Fruit fly (Drosophila melanogaster) whole organism, embryonic: Measurements from ENCODE around the gene Muc30E.

ENCODE experiments used
- Atf3 ChIP-seq: fragments of 200-800 bp; sonication (Bioruptor generic); optimal IDR thresholded peaks from 3 replicates; lab custom pipeline; 2016; ENCODE audit warnings: missing biosample characterization, missing genetic modification characterization
- B-H1 ChIP-seq: fragments of 200-800 bp; sonication (Bioruptor generic); IDR thresholded peaks from 3 replicates; pipeline ENCODE4 v1.3.6; 2022; ENCODE audit warnings: missing biosample characterization, missing genetic modification characterization
- CG10431 ChIP-seq: fragments of 200-800 bp; sonication (Bioruptor generic); optimal IDR thresholded peaks from 3 replicates; lab custom pipeline; 2018; ENCODE audit warnings: missing biosample characterization, mild to moderate bottlenecking, missing genetic modification characterization
- CG11247 ChIP-seq: fragments of 200-800 bp; sonication (Bioruptor generic); IDR thresholded peaks from 2 replicates; pipeline ENCODE4 v1.3.6; 2022; ENCODE audit warnings: missing biosample characterization, missing genetic modification characterization
- CG11456 ChIP-seq: fragments of 200-800 bp; sonication (Bioruptor generic); IDR thresholded peaks from 3 replicates; pipeline ENCODE4 v1.3.6; 2022; ENCODE audit warnings: missing biosample characterization, missing genetic modification characterization
- CG11560 ChIP-seq: fragments of 200-800 bp; sonication (Bioruptor generic); IDR thresholded peaks from 3 replicates; pipeline ENCODE4 v1.3.6; 2022; ENCODE audit warnings: missing biosample characterization, missing genetic modification characterization
- CG11696 ChIP-seq: fragments of 200-800 bp; sonication (Bioruptor generic); IDR thresholded peaks from 2 replicates; pipeline ENCODE4 v1.3.6; 2022; ENCODE audit warnings: missing biosample characterization, missing genetic modification characterization
- CG17328 ChIP-seq: fragments of 200-800 bp; sonication (Bioruptor generic); IDR thresholded peaks from 2 replicates; pipeline ENCODE4 v1.3.6; 2022; ENCODE audit warnings: missing biosample characterization, missing genetic modification characterization
- CG2875 ChIP-seq: fragments of 200-800 bp; sonication (Bioruptor generic); optimal IDR thresholded peaks from 2 replicates; lab custom pipeline; 2017; ENCODE audit warnings: missing biosample characterization, mild to moderate bottlenecking, missing genetic modification characterization, missing genetic modification reagents
- CG30403 ChIP-seq: fragments of 200-800 bp; sonication (Bioruptor generic); optimal IDR thresholded peaks from 3 replicates; lab custom pipeline; 2016; ENCODE audit warnings: missing biosample characterization, missing genetic modification characterization
- CG4328 ChIP-seq: fragments of 200-800 bp; sonication (Bioruptor generic); optimal IDR thresholded peaks from 3 replicates; lab custom pipeline; 2017; ENCODE audit warnings: missing biosample characterization, missing genetic modification reagents, missing genetic modification characterization
- CG4617 ChIP-seq: fragments of 200-800 bp; sonication (Bioruptor generic); optimal IDR thresholded peaks from 3 replicates; lab custom pipeline; 2016; ENCODE audit warnings: missing biosample characterization, missing genetic modification characterization, borderline replicate concordance
- CG4707 ChIP-seq: fragments of 200-800 bp; sonication (Bioruptor generic); optimal IDR thresholded peaks from 2 replicates; lab custom pipeline; 2018; ENCODE audit warnings: missing biosample characterization, mild to moderate bottlenecking, missing genetic modification characterization, moderate library complexity
- CG6689 ChIP-seq: fragments of 200-800 bp; sonication (Bioruptor generic); IDR thresholded peaks from 2 replicates; pipeline ENCODE4 v1.3.6; 2022; ENCODE audit warnings: missing biosample characterization, missing genetic modification characterization
- CG7839 ChIP-seq: fragments of 200-800 bp; sonication (Bioruptor generic); optimal IDR thresholded peaks from 3 replicates; lab custom pipeline; 2018; ENCODE audit warnings: missing biosample characterization, mild to moderate bottlenecking, missing genetic modification characterization, moderate library complexity
- CTCF ChIP-seq: fragments of 200-800 bp; sonication (Bioruptor generic); optimal IDR thresholded peaks from 2 replicates; lab custom pipeline; 2017; ENCODE audit warnings: missing biosample characterization, mild to moderate bottlenecking, missing genetic modification characterization, moderate library complexity
- Dip2 ChIP-seq: fragments of 200-800 bp; sonication (Bioruptor generic); IDR thresholded peaks from 2 replicates; pipeline ENCODE4 v1.3.6; 2022; ENCODE audit warnings: missing biosample characterization, missing genetic modification characterization
- E2f1 ChIP-seq: fragments of 200-800 bp; sonication (Bioruptor generic); IDR thresholded peaks from 2 replicates; pipeline ENCODE4 v1.3.6; 2022; ENCODE audit warnings: missing biosample characterization, missing genetic modification characterization
- GATAe ChIP-seq: fragments of 200-800 bp; sonication (Bioruptor generic); conservative IDR thresholded peaks from 2 replicates; pipeline ENCODE4 v1.3.6; 2022; ENCODE audit warnings: missing biosample characterization, missing genetic modification characterization
- Med ChIP-seq: fragments of 200-800 bp; sonication (Bioruptor generic); peaks from one replicate; lab custom pipeline; 2016; ENCODE audit warnings: missing biosample characterization, missing genetic modification characterization, mild to moderate bottlenecking, inconsistent platforms, moderate library complexity
- Oaz ChIP-seq: fragments of 200-800 bp; sonication (Bioruptor generic); IDR thresholded peaks from 2 replicates; pipeline ENCODE4 v1.3.6; 2022; ENCODE audit warnings: missing biosample characterization, missing genetic modification characterization
- Rfx ChIP-seq: fragments of 200-800 bp; sonication (Bioruptor generic); IDR thresholded peaks from 2 replicates; pipeline ENCODE4 v1.3.6; 2022; ENCODE audit warnings: missing biosample characterization, missing genetic modification characterization
- Sry-β ChIP-seq: fragments of 200-800 bp; sonication (Bioruptor generic); optimal IDR thresholded peaks from 2 replicates; lab custom pipeline; 2018; ENCODE audit warnings: missing biosample characterization, mild to moderate bottlenecking, missing genetic modification characterization, moderate library complexity
- dimm ChIP-seq: fragments of 200-800 bp; sonication (Bioruptor generic); IDR thresholded peaks from 2 replicates; pipeline ENCODE4 v1.3.6; 2022; ENCODE audit warnings: missing biosample characterization, missing genetic modification characterization
- eve ChIP-seq, 2 experiments: fragments of >200 bp; optimal IDR thresholded peaks; 2 replicates each; lab custom pipeline; 2017; ENCODE audit warnings: missing biosample characterization in 2 of 2, missing genetic modification characterization in 2 of 2
- gce ChIP-seq: fragments of 200-800 bp; sonication (Bioruptor generic); IDR thresholded peaks from 3 replicates; pipeline ENCODE4 v1.3.6; 2022; ENCODE audit warnings: missing biosample characterization, missing genetic modification characterization
- gcm2 ChIP-seq: fragments of 200-800 bp; sonication (Bioruptor generic); optimal IDR thresholded peaks from 2 replicates; lab custom pipeline; 2016; ENCODE audit warnings: missing biosample characterization, missing genetic modification characterization
- h ChIP-seq: fragments of >200 bp; optimal IDR thresholded peaks from 2 replicates; lab custom pipeline; 2017
- lmd ChIP-seq: fragments of 200-800 bp; sonication (Bioruptor generic); IDR thresholded peaks from 2 replicates; pipeline ENCODE4 v1.3.6; 2022; ENCODE audit warnings: missing biosample characterization, missing genetic modification characterization
- nerfin-2 ChIP-seq: fragments of 200-800 bp; sonication (Bioruptor generic); IDR thresholded peaks from 2 replicates; pipeline ENCODE4 v1.3.6; 2022; ENCODE audit warnings: missing biosample characterization, missing genetic modification characterization; ENCODE audit not compliant: partially characterized antibody
- pho ChIP-seq: fragments of 200-800 bp; sonication (Bioruptor generic); optimal IDR thresholded peaks from 2 replicates; lab custom pipeline; 2016; ENCODE audit warnings: missing biosample characterization, missing genetic modification characterization
- ro ChIP-seq: fragments of 200-800 bp; sonication (Bioruptor generic); IDR thresholded peaks from 2 replicates; pipeline ENCODE4 v1.3.6; 2022; ENCODE audit warnings: missing biosample characterization, missing genetic modification characterization
- sens-2 ChIP-seq: fragments of 200-800 bp; sonication (Bioruptor generic); IDR thresholded peaks from 2 replicates; pipeline ENCODE4 v1.3.6; 2022; ENCODE audit warnings: missing biosample characterization, missing genetic modification characterization
- slou ChIP-seq: fragments of 200-800 bp; sonication (Bioruptor generic); optimal IDR thresholded peaks from 3 replicates; lab custom pipeline; 2016; ENCODE audit warnings: missing biosample characterization, missing genetic modification characterization
- sug ChIP-seq: fragments of 200-800 bp; optimal IDR thresholded peaks from 2 replicates; lab custom pipeline; 2019; ENCODE audit warnings: missing biosample characterization, mild to moderate bottlenecking, missing genetic modification characterization, moderate library complexity
- tgo ChIP-seq: fragments of 200-800 bp; sonication (Bioruptor generic); IDR thresholded peaks from 3 replicates; pipeline ENCODE4 v1.3.6; 2022; ENCODE audit warnings: missing biosample characterization, missing genetic modification characterization
- unpg ChIP-seq: fragments of 200-800 bp; sonication (Bioruptor generic); optimal IDR thresholded peaks from 3 replicates; lab custom pipeline; 2018; ENCODE audit warnings: missing biosample characterization, mild to moderate bottlenecking, missing genetic modification characterization, moderate library complexity
- vvl ChIP-seq: fragments of 200-800 bp; sonication (Bioruptor generic); IDR thresholded peaks from 2 replicates; pipeline ENCODE4 v1.3.6; 2022; ENCODE audit warnings: missing biosample characterization, missing genetic modification characterization
- z ChIP-seq: fragments of 200-800 bp; sonication (Bioruptor generic); IDR thresholded peaks from 3 replicates; pipeline ENCODE4 v1.3.6; 2022; ENCODE audit warnings: missing biosample characterization, missing genetic modification characterization
- zen2 ChIP-seq: fragments of 200-800 bp; sonication (Bioruptor generic); IDR thresholded peaks from 3 replicates; pipeline ENCODE4 v1.3.6; 2022; ENCODE audit warnings: missing biosample characterization, missing genetic modification characterization; ENCODE audit not compliant: partially characterized antibody

Gene Muc30E

DNA sequence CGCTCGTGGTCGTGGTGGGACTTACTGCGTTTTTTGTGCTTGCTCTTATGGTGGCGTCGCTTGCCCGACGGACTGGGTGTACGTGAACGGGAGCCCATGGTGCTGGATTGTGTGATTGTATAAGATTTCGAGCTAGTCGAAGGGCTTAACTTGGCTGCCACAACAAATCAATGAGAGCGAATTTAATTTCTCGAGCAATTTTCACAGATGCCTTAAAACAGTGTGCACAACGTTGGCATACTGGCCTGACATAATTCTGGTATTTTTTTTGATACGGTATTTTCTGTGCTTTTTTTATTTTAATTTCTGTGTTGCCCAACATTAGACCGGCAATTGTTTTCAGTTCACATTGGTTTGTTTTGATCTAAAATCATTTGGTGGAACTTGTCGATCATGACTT is 35.0 kb upstream of the Muc30E start, which contains the start of gene Arglu1 (continued):
- no peak for TF ChIP-seq CG4328 (GFP tag; lab: Kevin White, UChicago)
- TF ChIP-seq pho (GFP tag; lab: Kevin White, UChicago), result peak; percentile 15
- TF ChIP-seq CG2875 (GFP tag; lab: Kevin White, UChicago), result no peak
- TF ChIP-seq Atf3 (GFP tag; lab: Kevin White, UChicago), result no peak
- TF ChIP-seq tgo (GFP tag; lab: Robert Waterston, UW), result peak; percentile 28; the same call in 1 of the 3 replicates
- no peak for TF ChIP-seq ro
- 0 out of 3 replicates have a peak, but pooled peaks have one; percentile 23 for TF ChIP-seq zen2 (GFP tag; lab: Robert Waterston, UW)
- TF ChIP-seq sens-2, result no peak
- TF ChIP-seq CG7839 (tag; lab: Kevin White, UChicago), result no peak
- TF ChIP-seq, all 482 proteins: peak for 71

DNA sequence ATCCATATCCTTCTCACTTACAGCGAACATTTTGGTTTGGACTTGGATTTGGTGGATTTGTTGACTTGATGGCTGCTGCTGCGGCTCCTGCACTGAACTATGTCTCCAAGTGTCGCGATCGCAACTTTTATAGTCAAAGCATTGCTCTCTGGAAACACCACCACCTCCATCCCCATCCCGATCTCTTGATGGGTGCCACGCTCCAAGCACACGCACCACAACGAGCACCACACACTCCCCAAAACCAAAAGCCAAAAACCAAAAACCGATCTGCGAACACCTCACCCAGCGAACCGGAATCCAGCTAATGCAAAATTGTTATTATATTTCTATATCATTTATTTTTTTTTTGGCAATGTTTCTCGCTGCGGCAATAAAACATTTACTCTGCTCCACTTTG is 30.1 kb upstream of the Muc30E start, which contains the start of gene Cpr30F:
Cpr30F (minus strand) TSS at position 101 of the 400 bp plus-strand sequence.
- no peak for TF ChIP-seq CG17328 (GFP tag; lab: Robert Waterston, UW)
- no peak for TF ChIP-seq CG4707 (GFP tag; lab: Kevin White, UChicago)
- TF ChIP-seq unpg (GFP tag; lab: Kevin White, UChicago), result no peak
- no peak for TF ChIP-seq CG6689
- no peak for TF ChIP-seq eve (GFP tag; optimal IDR thresholded peaks at IDR 0.05; lab: Kevin White, UChicago)
- TF ChIP-seq, all 482 proteins: peak for 0

DNA sequence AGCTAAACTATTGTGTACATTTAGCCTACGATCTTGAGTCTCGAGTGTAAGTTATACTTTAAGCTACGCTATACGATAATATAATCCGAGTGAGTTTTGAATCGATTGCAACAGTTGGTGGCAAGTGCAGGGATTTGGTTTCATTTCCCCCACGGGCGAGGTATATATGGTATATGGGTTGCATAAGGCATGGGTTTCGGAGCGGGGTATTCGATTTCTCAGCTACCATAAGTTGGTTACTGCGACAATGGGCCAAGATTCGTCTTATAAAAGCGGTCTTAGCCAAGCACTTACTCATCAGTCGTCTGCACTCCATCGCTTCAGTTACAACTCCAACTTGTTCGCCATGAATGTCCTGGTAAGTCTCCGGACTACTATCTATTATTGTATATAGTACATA is 27.4 kb upstream of the Muc30E start, which contains the start of gene CG42367:
CG42367 (plus strand) TSS at position 301 of the 400 bp plus-strand sequence.
- TF ChIP-seq Sry-β (GFP tag; lab: Kevin White, UChicago) (no peak), Med (GFP tag; lab: Kevin White, UChicago) (no peak), lmd (no peak), CG30403 (no peak), CTCF (GFP tag; lab: Kevin White, UChicago) (no peak), E2f1 (no peak), h (lab: Kevin White, UChicago) (no peak), B-H1 (no peak), CG4617 (no peak), gcm2 (GFP tag; lab: Kevin White, UChicago) (no peak), CG10431 (GFP tag; lab: Kevin White, UChicago) (no peak), nerfin-2 (GFP tag; lab: Robert Waterston, UW) (no peak), z (GFP tag; lab: Robert Waterston, UW) (no peak), Oaz (no peak), dimm (GFP tag; lab: Robert Waterston, UW) (no peak), sug (no peak), slou (GFP tag; lab: Kevin White, UChicago) (no peak), Dip2 (no peak), GATAe (no peak), gce (GFP tag; lab: Robert Waterston, UW) (no peak)

DNA sequence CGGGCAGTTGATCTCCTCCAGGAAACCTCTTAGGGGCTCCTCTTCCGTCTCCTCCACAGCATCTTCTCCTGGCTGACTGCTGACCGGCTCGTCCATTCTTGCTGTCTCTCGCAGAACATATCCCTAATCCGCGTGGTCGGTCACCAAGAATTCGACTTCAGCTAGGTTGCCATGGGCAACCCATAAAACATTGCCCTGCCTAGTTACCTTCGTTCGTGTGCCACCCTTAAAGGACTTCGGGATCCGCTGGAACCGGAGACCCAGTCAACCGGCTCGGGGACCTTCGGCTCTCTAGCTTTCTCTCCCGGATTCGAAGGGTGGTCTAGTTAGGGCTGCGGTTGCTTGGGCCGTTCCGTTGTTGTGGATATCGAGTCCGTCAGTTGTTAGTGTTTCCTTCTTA is 21.8 kb upstream of the Muc30E start, which contains the start of the genes TbCMF46 and CG42366:
TbCMF46 (minus strand) TSS at position 101 of the 400 bp plus-strand sequence.
CG42366 (plus strand) TSS at position 397 of the 400 bp plus-strand sequence.
- no peak for TF ChIP-seq CG11696 (GFP tag; lab: Robert Waterston, UW)
- TF ChIP-seq CG11247, result 0 out of 2 replicates have a peak, but pooled peaks have one; percentile 33
- 0 out of 3 replicates have a peak, but pooled peaks have one; percentile 28 for TF ChIP-seq CG11560 (tag; lab: Robert Waterston, UW)
- 0 out of 3 replicates have a peak, but pooled peaks have one; percentile 33 for TF ChIP-seq CG11456 (GFP tag; lab: Robert Waterston, UW)
- TF ChIP-seq Rfx (GFP tag; lab: Robert Waterston, UW), result peak; percentile 32; the same call in 1 of the 2 replicates
- no peak for TF ChIP-seq vvl (GFP tag; lab: Robert Waterston, UW)
- TF ChIP-seq, all 482 proteins: peak for 4
